Fruit fly (Drosophila melanogaster) whole organism, embryonic: Measurements from ENCODE around the gene mts.
A peak's percentile ranks its signal among the peaks of the same experiment; 100 is the strongest.

Experiments
- Ada2b ChIP-seq: fragments of 200-800 bp; sonication (Bioruptor generic); IDR thresholded peaks from 2 replicates; pipeline ENCODE4 v1.3.6; 2022; ENCODE audit warnings: missing biosample characterization, missing genetic modification characterization
- B-H1 ChIP-seq: fragments of 200-800 bp; sonication (Bioruptor generic); IDR thresholded peaks from 3 replicates; pipeline ENCODE4 v1.3.6; 2022; ENCODE audit warnings: missing biosample characterization, missing genetic modification characterization
- BEAF-32 ChIP-seq: fragments of 200-800 bp; sonication (Bioruptor generic); optimal IDR thresholded peaks from 3 replicates; lab custom pipeline; 2017; ENCODE audit warnings: missing biosample characterization, missing genetic modification characterization, mild to moderate bottlenecking, moderate library complexity, missing genetic modification reagents
- CG10565 ChIP-seq: fragments of 200-800 bp; sonication (Bioruptor generic); optimal IDR thresholded peaks from 3 replicates; lab custom pipeline; 2016; ENCODE audit warnings: missing biosample characterization, mild to moderate bottlenecking, missing genetic modification characterization
- CG12071 ChIP-seq: fragments of 200-800 bp; sonication (Bioruptor generic); optimal IDR thresholded peaks from 3 replicates; lab custom pipeline; 2018; ENCODE audit warnings: missing biosample characterization, mild to moderate bottlenecking, missing genetic modification characterization
- CG13624 ChIP-seq: fragments of 200-800 bp; sonication (Bioruptor generic); optimal IDR thresholded peaks from 2 replicates; lab custom pipeline; 2016; ENCODE audit warnings: missing biosample characterization, missing genetic modification characterization
- CG17829 ChIP-seq: fragments of 200-800 bp; optimal IDR thresholded peaks from 2 replicates; lab custom pipeline; 2019; ENCODE audit warnings: missing biosample characterization, mild to moderate bottlenecking, missing genetic modification characterization, moderate library complexity
- CG18262 ChIP-seq: fragments of 200-800 bp; optimal IDR thresholded peaks from 3 replicates; lab custom pipeline; 2019; ENCODE audit warnings: missing biosample characterization, mild to moderate bottlenecking, missing genetic modification characterization, moderate library complexity
- CG18476 ChIP-seq: fragments of 200-800 bp; sonication (Bioruptor generic); optimal IDR thresholded peaks from 2 replicates; lab custom pipeline; 2016; ENCODE audit warnings: missing biosample characterization, mild to moderate bottlenecking, missing genetic modification characterization
- CG18599 ChIP-seq: fragments of 200-800 bp; sonication (Bioruptor generic); optimal IDR thresholded peaks from 3 replicates; lab custom pipeline; 2017; ENCODE audit warnings: missing biosample characterization, missing genetic modification characterization, mild to moderate bottlenecking, moderate library complexity, missing genetic modification reagents
- CG32532 ChIP-seq: fragments of 200-800 bp; sonication (Bioruptor generic); IDR thresholded peaks from 2 replicates; pipeline ENCODE4 v1.3.6; 2022; ENCODE audit warnings: missing biosample characterization, missing genetic modification characterization
- CG33557 ChIP-seq: fragments of 200-800 bp; sonication (Bioruptor generic); optimal IDR thresholded peaks from 2 replicates; lab custom pipeline; 2019; ENCODE audit warnings: missing biosample characterization, mild to moderate bottlenecking, missing genetic modification characterization, moderate library complexity
- CG3726 ChIP-seq: fragments of 200-800 bp; sonication (Bioruptor generic); IDR thresholded peaks from 3 replicates; pipeline ENCODE4, ENCODE4 v1.3.6; 2022; ENCODE audit warnings: missing biosample characterization, missing genetic modification characterization
- CG4617 ChIP-seq: fragments of 200-800 bp; sonication (Bioruptor generic); optimal IDR thresholded peaks from 3 replicates; lab custom pipeline; 2016; ENCODE audit warnings: missing biosample characterization, missing genetic modification characterization, borderline replicate concordance
- CG5180 ChIP-seq: fragments of 200-800 bp; sonication (Bioruptor generic); optimal IDR thresholded peaks from 3 replicates; lab custom pipeline; 2017; ENCODE audit warnings: missing biosample characterization, missing genetic modification characterization, mild to moderate bottlenecking, moderate library complexity, missing genetic modification reagents
- CG8765 ChIP-seq: fragments of 200-800 bp; sonication (Bioruptor generic); IDR thresholded peaks from 2 replicates; pipeline ENCODE4 v1.3.6; 2022; ENCODE audit warnings: missing biosample characterization, missing genetic modification characterization
- CG9876 ChIP-seq: fragments of 200-800 bp; sonication (Bioruptor generic); optimal IDR thresholded peaks from 2 replicates; lab custom pipeline; 2016; ENCODE audit warnings: missing biosample characterization, missing genetic modification characterization
- Dfd ChIP-seq, 2 experiments: fragments of >200 bp; optimal IDR thresholded peaks; 2 replicates each; lab custom pipeline; 2017; ENCODE audit warnings: missing biosample characterization in 2 of 2, missing genetic modification characterization in 2 of 2
- Dip3 ChIP-seq: fragments of 200-800 bp; sonication (Bioruptor generic); optimal IDR thresholded peaks from 3 replicates; lab custom pipeline; 2016; ENCODE audit warnings: missing biosample characterization, missing genetic modification characterization
- Gug ChIP-seq: fragments of 200-800 bp; sonication (Bioruptor generic); IDR thresholded peaks from 4 replicates; pipeline ENCODE4 v1.3.6; 2022; ENCODE audit warnings: missing biosample characterization, missing genetic modification characterization
- HLH4C ChIP-seq: fragments of 200-800 bp; sonication (Bioruptor generic); IDR thresholded peaks from 3 replicates; pipeline ENCODE4 v1.3.6; 2022; ENCODE audit warnings: missing biosample characterization, missing genetic modification characterization; ENCODE audit not compliant: partially characterized antibody
- MTF-1 ChIP-seq: fragments of 200-800 bp; sonication (Bioruptor generic); optimal IDR thresholded peaks from 2 replicates; lab custom pipeline; 2018; ENCODE audit warnings: missing biosample characterization, mild to moderate bottlenecking, missing genetic modification characterization, borderline replicate concordance
- Mad ChIP-seq: fragments of 200-800 bp; sonication (Bioruptor generic); optimal IDR thresholded peaks from 2 replicates; lab custom pipeline; 2016; ENCODE audit warnings: missing biosample characterization, missing genetic modification characterization
- NC2β ChIP-seq: fragments of 200-800 bp; sonication (Bioruptor generic); optimal IDR thresholded peaks from 2 replicates; lab custom pipeline; 2016; ENCODE audit warnings: missing biosample characterization, missing genetic modification characterization
- NFAT ChIP-seq: fragments of 200-800 bp; sonication (Bioruptor generic); IDR thresholded peaks from 2 replicates; pipeline ENCODE4 v1.3.6; 2022; ENCODE audit warnings: missing biosample characterization, missing genetic modification characterization
- Nf-YB ChIP-seq: fragments of 200-800 bp; sonication (Bioruptor generic); optimal IDR thresholded peaks from 3 replicates; lab custom pipeline; 2019; ENCODE audit warnings: missing biosample characterization, mild to moderate bottlenecking, missing genetic modification characterization, moderate library complexity
- Opbp ChIP-seq: fragments of 200-800 bp; sonication (Bioruptor generic); IDR thresholded peaks from 3 replicates; pipeline ENCODE4 v1.3.6; 2022; ENCODE audit warnings: missing biosample characterization, missing genetic modification characterization; ENCODE audit not compliant: partially characterized antibody
- Poxn ChIP-seq: fragments of 200-800 bp; sonication (Bioruptor generic); IDR thresholded peaks from 2 replicates; pipeline ENCODE4 v1.3.6; 2022; ENCODE audit warnings: missing biosample characterization, missing genetic modification characterization
- Trl ChIP-seq, 3 experiments: fragments of >200 bp in 2 of 3; fragments of 200-800 bp in 1 of 3; sonication (Bioruptor generic) in 1 of 3; optimal IDR thresholded peaks; 2 replicates in 1 of 3; 3 replicates in 2 of 3; lab custom pipeline; 2016 to 2017; ENCODE audit warnings: missing biosample characterization in 1 of 3, missing genetic modification characterization in 1 of 3
- Xbp1 ChIP-seq: fragments of 200-800 bp; sonication (Bioruptor generic); optimal IDR thresholded peaks from 3 replicates; lab custom pipeline; 2016; ENCODE audit warnings: missing biosample characterization, mild to moderate bottlenecking, missing genetic modification characterization
- ash1 ChIP-seq: fragments of 200-800 bp; sonication (Bioruptor generic); optimal IDR thresholded peaks from 2 replicates; lab custom pipeline; 2018; ENCODE audit warnings: missing biosample characterization, mild to moderate bottlenecking, missing genetic modification characterization
- ato ChIP-seq: fragments of 200-800 bp; sonication (Bioruptor generic); IDR thresholded peaks from 2 replicates; pipeline ENCODE4 v1.3.6; 2022; ENCODE audit warnings: missing biosample characterization, missing genetic modification characterization; ENCODE audit not compliant: partially characterized antibody
- bcd ChIP-seq: fragments of 200-800 bp; sonication (Bioruptor generic); optimal IDR thresholded peaks from 2 replicates; lab custom pipeline; 2017; ENCODE audit warnings: missing biosample characterization, mild to moderate bottlenecking, missing genetic modification characterization
- bsh ChIP-seq, 2 experiments: fragments of 200-800 bp; sonication (Bioruptor generic); optimal IDR thresholded peaks; 2 replicates each; lab custom pipeline; 2017 to 2018; ENCODE audit warnings: mild to moderate bottlenecking in 2 of 2, missing biosample characterization in 2 of 2, missing genetic modification characterization in 2 of 2, moderate library complexity in 1 of 2
- esg ChIP-seq: fragments of 200-800 bp; sonication (Bioruptor generic); conservative IDR thresholded peaks from 2 replicates; pipeline ENCODE4 v1.3.6; 2022; ENCODE audit warnings: missing biosample characterization, missing genetic modification characterization
- fd3F ChIP-seq: fragments of 200-800 bp; sonication (Bioruptor generic); optimal IDR thresholded peaks from 2 replicates; lab custom pipeline; 2018; ENCODE audit warnings: missing biosample characterization, mild to moderate bottlenecking, missing genetic modification characterization, moderate library complexity
- gsb ChIP-seq: fragments of 200-800 bp; sonication (Bioruptor generic); IDR thresholded peaks from 2 replicates; pipeline ENCODE4 v1.3.6; 2022; ENCODE audit warnings: missing biosample characterization, missing genetic modification characterization
- gsb-n ChIP-seq: fragments of 200-800 bp; sonication (Bioruptor generic); optimal IDR thresholded peaks from 3 replicates; lab custom pipeline; 2018; ENCODE audit warnings: missing biosample characterization, mild to moderate bottlenecking, missing genetic modification characterization
- hkb ChIP-seq, 2 experiments: fragments of 200-800 bp in 1 of 2; fragments of >200 bp in 1 of 2; sonication (Bioruptor generic) in 1 of 2; IDR thresholded peaks in 1 of 2; optimal IDR thresholded peaks in 1 of 2; 2 replicates each; pipeline versions ENCODE4 v1.3.6 to Lab custom; 2017 to 2022; ENCODE audit warnings: missing biosample characterization in 1 of 2, missing genetic modification characterization in 1 of 2
- jigr1 ChIP-seq: fragments of 200-800 bp; sonication (Bioruptor generic); IDR thresholded peaks from 3 replicates; pipeline ENCODE4 v1.3.6; 2022; ENCODE audit warnings: missing biosample characterization, missing genetic modification characterization
- otp ChIP-seq: fragments of 200-800 bp; sonication (Bioruptor generic); IDR thresholded peaks from 3 replicates; pipeline ENCODE4, ENCODE4 v1.3.6; 2022; ENCODE audit warnings: missing biosample characterization, missing genetic modification characterization
- pho ChIP-seq: fragments of 200-800 bp; sonication (Bioruptor generic); optimal IDR thresholded peaks from 2 replicates; lab custom pipeline; 2016; ENCODE audit warnings: missing biosample characterization, missing genetic modification characterization
- pita ChIP-seq: fragments of 200-800 bp; sonication (Bioruptor generic); optimal IDR thresholded peaks from 2 replicates; lab custom pipeline; 2017; ENCODE audit warnings: missing biosample characterization, mild to moderate bottlenecking, missing genetic modification characterization
- pum ChIP-seq: fragments of 200-800 bp; sonication (Bioruptor generic); optimal IDR thresholded peaks from 2 replicates; lab custom pipeline; 2016; ENCODE audit warnings: missing biosample characterization, missing genetic modification characterization
- ro ChIP-seq: fragments of 200-800 bp; sonication (Bioruptor generic); IDR thresholded peaks from 2 replicates; pipeline ENCODE4 v1.3.6; 2022; ENCODE audit warnings: missing biosample characterization, missing genetic modification characterization
- run ChIP-seq: fragments of 200-800 bp; sonication (Bioruptor generic); optimal IDR thresholded peaks from 3 replicates; lab custom pipeline; 2018; ENCODE audit warnings: missing biosample characterization, mild to moderate bottlenecking, missing genetic modification characterization
- tap ChIP-seq: fragments of 200-800 bp; optimal IDR thresholded peaks from 3 replicates; lab custom pipeline; 2019; ENCODE audit warnings: missing biosample characterization, mild to moderate bottlenecking, missing genetic modification characterization, moderate library complexity
- tin ChIP-seq: fragments of 200-800 bp; sonication (Bioruptor generic); optimal IDR thresholded peaks from 3 replicates; lab custom pipeline; 2016; ENCODE audit warnings: missing biosample characterization, missing genetic modification characterization
- toy ChIP-seq: fragments of 200-800 bp; sonication (Bioruptor generic); IDR thresholded peaks from 2 replicates; pipeline ENCODE4 v1.3.6; 2022; ENCODE audit warnings: missing biosample characterization, missing genetic modification characterization
- wdn ChIP-seq: fragments of 200-800 bp; sonication (Bioruptor generic); IDR thresholded peaks from 2 replicates; pipeline ENCODE4 v1.3.6; 2022; ENCODE audit warnings: missing biosample characterization, missing genetic modification characterization
- zen ChIP-seq: fragments of 200-800 bp; sonication (Bioruptor generic); optimal IDR thresholded peaks from 3 replicates; lab custom pipeline; 2018; ENCODE audit warnings: missing biosample characterization, mild to moderate bottlenecking, missing genetic modification characterization, moderate library complexity

mts gene

DNA sequence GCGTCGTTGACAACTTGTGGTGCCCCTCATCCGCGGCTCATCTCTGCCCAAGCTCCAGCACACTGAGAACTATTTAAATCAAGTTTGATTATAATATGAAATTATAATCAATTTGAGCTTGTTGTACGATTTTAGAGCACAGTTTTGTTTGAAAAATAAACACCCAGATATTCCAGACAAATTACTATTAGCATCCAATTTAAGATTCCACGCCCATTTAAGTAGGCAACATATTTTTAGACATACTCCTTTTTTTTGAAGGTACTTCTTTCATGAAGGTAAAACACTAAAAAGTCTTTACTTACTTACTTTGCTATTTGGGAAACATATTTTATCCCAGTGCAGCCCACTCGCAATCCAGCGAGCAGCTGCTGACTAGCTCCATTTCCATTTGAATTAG is 10.6 kb downstream of the mts start (continued):
- TF ChIP-seq ro (GFP tag; lab: Robert Waterston, UW) (no peak), CG5180 (GFP tag; lab: Kevin White, UChicago) (no peak), pum (no peak), tap (tag; lab: Kevin White, UChicago) (no peak), ato (no peak), CG18262 (tag; lab: Kevin White, UChicago) (no peak), bcd (no peak), CG3726 (GFP tag; lab: Robert Waterston, UW) (no peak), Xbp1 (GFP tag; lab: Kevin White, UChicago) (no peak), CG10565 (no peak), Nf-YB (GFP tag; lab: Kevin White, UChicago) (no peak), MTF-1 (GFP tag; lab: Kevin White, UChicago) (no peak), ash1 (GFP tag; lab: Kevin White, UChicago) (no peak), pho (GFP tag; lab: Kevin White, UChicago) (no peak), B-H1 (no peak), CG33557 (GFP tag; lab: Kevin White, UChicago) (no peak), CG13624 (GFP tag; lab: Kevin White, UChicago) (no peak), hkb (optimal IDR thresholded peaks at IDR 0.05; lab: Kevin White, UChicago) (no peak), hkb (GFP tag; IDR thresholded peaks at IDR 0.05; lab: Robert Waterston, UW) (no peak; the same call in 1 of the 2 replicates), Mad (GFP tag; lab: Kevin White, UChicago) (no peak), gsb-n (tag; lab: Kevin White, UChicago) (no peak), Dfd (GFP tag; optimal IDR thresholded peaks at IDR 0.05; lab: Kevin White, UChicago) (no peak), CG32532 (GFP tag; lab: Robert Waterston, UW) (no peak), CG9876 (GFP tag; lab: Kevin White, UChicago) (no peak), HLH4C (GFP tag; lab: Robert Waterston, UW) (no peak), Trl (optimal IDR thresholded peaks at IDR 0.05; lab: Kevin White, UChicago) (no peak), Trl (GFP tag; optimal IDR thresholded peaks at IDR 0.05; lab: Kevin White, UChicago) (no peak), CG12071 (GFP tag; lab: Kevin White, UChicago) (no peak), CG17829 (tag; lab: Kevin White, UChicago) (no peak), NFAT (GFP tag; lab: Robert Waterston, UW) (0 out of 2 replicates have a peak, but pooled peaks have one; percentile 4), CG18599 (GFP tag; lab: Kevin White, UChicago) (peak; percentile 18), Gug (GFP tag; lab: Robert Waterston, UW) (no peak), otp (GFP tag; lab: Robert Waterston, UW) (no peak), wdn (no peak), Dip3 (GFP tag; lab: Kevin White, UChicago) (no peak), tin (GFP tag; lab: Kevin White, UChicago) (no peak), bsh (GFP tag; optimal IDR thresholded peaks at IDR 0.05; lab: Kevin White, UChicago) (no peak), pita (no peak), zen (tag; lab: Kevin White, UChicago) (no peak), BEAF-32 (GFP tag; lab: Kevin White, UChicago) (no peak), CG4617 (GFP tag; lab: Kevin White, UChicago) (no peak), run (no peak), CG8765 (GFP tag; lab: Robert Waterston, UW) (no peak), gsb (no peak), CG18476 (GFP tag; lab: Kevin White, UChicago) (no peak), esg (GFP tag; lab: Robert Waterston, UW) (no peak; the same call in 1 of the 2 replicates), NC2β (GFP tag; lab: Kevin White, UChicago) (no peak), Ada2b (GFP tag; lab: Robert Waterston, UW) (no peak), Poxn (GFP tag; lab: Robert Waterston, UW) (no peak), toy (GFP tag; lab: Robert Waterston, UW) (no peak), jigr1 (GFP tag; lab: Robert Waterston, UW) (no peak), fd3F (no peak), Opbp (GFP tag; lab: Robert Waterston, UW) (no peak)
